Worm (Caenorhabditis elegans) whole organism, mixed stage, embryonic: ENCODE measurements around the gene M02H5.8.

Source experiments
- blmp-1 ChIP-seq: fragments of 150-350 bp; optimal IDR thresholded peaks from 2 replicates; lab custom pipeline; 2014; ENCODE audit warnings: missing biosample characterization, missing genetic modification characterization
- ceh-83 ChIP-seq: fragments of 200-800 bp; sonication (Bioruptor generic); optimal IDR thresholded peaks from 2 replicates; lab custom pipeline; 2018; ENCODE audit warnings: mild to moderate bottlenecking, missing genetic modification characterization, missing compliant biosample characterization
- cnd-1 ChIP-seq: fragments of 200-800 bp; sonication (Bioruptor generic); optimal IDR thresholded peaks from 2 replicates; lab custom pipeline; 2018; ENCODE audit warnings: mild to moderate bottlenecking, missing genetic modification characterization, missing compliant biosample characterization
- drap-1 ChIP-seq: fragments of 200-800 bp; sonication (Bioruptor generic); optimal IDR thresholded peaks from 3 replicates; lab custom pipeline; 2018; ENCODE audit warnings: mild to moderate bottlenecking, missing genetic modification characterization, missing compliant biosample characterization
- elt-1 ChIP-seq: sonication (generic microtip); optimal IDR thresholded peaks from 2 replicates; lab custom pipeline; 2017; ENCODE audit warnings: missing genetic modification characterization, mild to moderate bottlenecking, missing compliant biosample characterization, antibody characterized with exemption, moderate library complexity, borderline replicate concordance; ENCODE audit not compliant: insufficient read depth
- elt-3 ChIP-seq: fragments of 150-350 bp; optimal IDR thresholded peaks from 2 replicates; lab custom pipeline; 2014; ENCODE audit warnings: missing biosample characterization, missing genetic modification characterization
- flh-1 ChIP-seq: fragments of 200-800 bp; sonication (Bioruptor generic); optimal IDR thresholded peaks from 2 replicates; lab custom pipeline; 2018; ENCODE audit warnings: mild to moderate bottlenecking, missing genetic modification characterization, moderate library complexity, missing compliant biosample characterization
- ham-2 ChIP-seq: fragments of 200-800 bp; sonication (Bioruptor generic); optimal IDR thresholded peaks from 2 replicates; lab custom pipeline; 2018; ENCODE audit warnings: mild to moderate bottlenecking, missing genetic modification characterization, missing compliant biosample characterization
- hlh-1 ChIP-seq: fragments of 150-350 bp; optimal IDR thresholded peaks from 2 replicates; lab custom pipeline; 2014; ENCODE audit warnings: missing biosample characterization, missing genetic modification reagents, missing genetic modification characterization
- lin-13 ChIP-seq: fragments of 150-350 bp; optimal IDR thresholded peaks from 2 replicates; lab custom pipeline; 2014; ENCODE audit warnings: missing biosample characterization, missing genetic modification characterization
- lsy-2 ChIP-seq: fragments of 150-350 bp; optimal IDR thresholded peaks from 2 replicates; lab custom pipeline; 2014; ENCODE audit warnings: missing biosample characterization, missing genetic modification characterization
- mab-5 ChIP-seq: fragments of 150-350 bp; optimal IDR thresholded peaks from 2 replicates; lab custom pipeline; 2014; ENCODE audit warnings: missing biosample characterization, missing genetic modification characterization
- mep-1 ChIP-seq: fragments of 150-350 bp; optimal IDR thresholded peaks from 2 replicates; lab custom pipeline; 2017; ENCODE audit warnings: missing biosample characterization, missing genetic modification reagents, missing genetic modification characterization, inconsistent platforms
- mls-2 ChIP-seq: sonication (generic microtip); optimal IDR thresholded peaks from 2 replicates; lab custom pipeline; 2016; ENCODE audit warnings: mild to moderate bottlenecking, missing genetic modification characterization, moderate library complexity, missing compliant biosample characterization
- nhr-12 ChIP-seq: fragments of 150-350 bp; optimal IDR thresholded peaks from 2 replicates; lab custom pipeline; 2014; ENCODE audit warnings: missing biosample characterization, missing genetic modification characterization
- nhr-2 ChIP-seq: fragments of 150-350 bp; optimal IDR thresholded peaks from 2 replicates; lab custom pipeline; 2014; ENCODE audit warnings: missing biosample characterization, missing genetic modification characterization
- nhr-237 ChIP-seq: fragments of 150-350 bp; optimal IDR thresholded peaks from 2 replicates; lab custom pipeline; 2014; ENCODE audit warnings: missing biosample characterization, missing genetic modification characterization
- nhr-28 ChIP-seq: fragments of 150-350 bp; optimal IDR thresholded peaks from 2 replicates; lab custom pipeline; 2014; ENCODE audit warnings: missing biosample characterization, missing genetic modification characterization
- nhr-76 ChIP-seq: sonication (generic microtip); optimal IDR thresholded peaks from 2 replicates; lab custom pipeline; 2017; ENCODE audit warnings: missing biosample characterization, missing genetic modification characterization
- pha-4 ChIP-seq: fragments of 150-350 bp; optimal IDR thresholded peaks from 2 replicates; lab custom pipeline; 2018; ENCODE audit warnings: missing biosample characterization, missing genetic modification reagents, missing genetic modification characterization
- sem-2 ChIP-seq: fragments of 200-800 bp; sonication (Bioruptor generic); optimal IDR thresholded peaks from 2 replicates; lab custom pipeline; 2018; ENCODE audit warnings: mild to moderate bottlenecking, missing genetic modification characterization, missing compliant biosample characterization
- snpc-4 ChIP-seq: fragments of 150-350 bp; optimal IDR thresholded peaks from 2 replicates; lab custom pipeline; 2014; ENCODE audit warnings: missing biosample characterization, missing genetic modification characterization
- sptf-1 ChIP-seq: sonication (generic microtip); optimal IDR thresholded peaks from 2 replicates; lab custom pipeline; 2017; ENCODE audit warnings: mild to moderate bottlenecking, missing genetic modification characterization, moderate library complexity, missing compliant biosample characterization
- unc-120 ChIP-seq: sonication (generic microtip); optimal IDR thresholded peaks from 2 replicates; lab custom pipeline; 2017; ENCODE audit warnings: missing genetic modification characterization, missing compliant biosample characterization; ENCODE audit not compliant: poor library complexity, severe bottlenecking
- unc-39 ChIP-seq: fragments of 150-350 bp; optimal IDR thresholded peaks from 2 replicates; lab custom pipeline; 2014; ENCODE audit warnings: missing biosample characterization, missing genetic modification characterization
- unc-62 ChIP-seq: fragments of 150-350 bp; optimal IDR thresholded peaks from 2 replicates; lab custom pipeline; 2014; ENCODE audit warnings: missing biosample characterization, missing genetic modification reagents, missing genetic modification characterization
- zip-8 ChIP-seq: fragments of 150-350 bp; optimal IDR thresholded peaks from 2 replicates; lab custom pipeline; 2014; ENCODE audit warnings: missing biosample characterization, missing genetic modification characterization
- ztf-11 ChIP-seq: fragments of 150-350 bp; optimal IDR thresholded peaks from 2 replicates; lab custom pipeline; 2014; ENCODE audit warnings: missing biosample characterization, missing genetic modification characterization

M02H5.8 gene

DNA sequence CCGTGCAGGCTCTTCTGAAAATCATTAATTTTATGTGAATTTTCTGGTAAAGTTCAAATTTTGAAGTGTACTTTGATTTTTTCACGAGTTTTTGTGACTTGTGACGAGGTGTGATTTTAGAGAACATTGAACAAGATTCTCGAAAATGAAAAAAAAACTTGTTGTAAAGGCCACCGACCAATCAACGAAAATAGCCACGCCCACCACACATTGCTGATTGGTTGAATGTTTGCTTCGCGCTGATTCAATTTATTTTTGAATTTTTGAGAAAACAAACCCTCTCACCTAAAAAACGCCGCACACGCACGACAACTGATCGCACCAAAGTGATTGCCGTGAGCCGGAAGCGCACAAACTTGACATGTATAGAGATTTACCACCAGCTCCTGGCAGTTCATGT is 33.1 kb downstream of the M02H5.8 start:
- TF ChIP-seq ham-2 (no peak), zip-8 (tag; lab: Kevin White, UChicago) (no peak), mab-5 (tag; lab: Kevin White, UChicago) (no peak), nhr-12 (tag; lab: Kevin White, UChicago) (no peak), nhr-2 (tag; lab: Kevin White, UChicago) (no peak), ceh-83 (GFP tag; lab: Kevin White, UChicago) (no peak)

DNA sequence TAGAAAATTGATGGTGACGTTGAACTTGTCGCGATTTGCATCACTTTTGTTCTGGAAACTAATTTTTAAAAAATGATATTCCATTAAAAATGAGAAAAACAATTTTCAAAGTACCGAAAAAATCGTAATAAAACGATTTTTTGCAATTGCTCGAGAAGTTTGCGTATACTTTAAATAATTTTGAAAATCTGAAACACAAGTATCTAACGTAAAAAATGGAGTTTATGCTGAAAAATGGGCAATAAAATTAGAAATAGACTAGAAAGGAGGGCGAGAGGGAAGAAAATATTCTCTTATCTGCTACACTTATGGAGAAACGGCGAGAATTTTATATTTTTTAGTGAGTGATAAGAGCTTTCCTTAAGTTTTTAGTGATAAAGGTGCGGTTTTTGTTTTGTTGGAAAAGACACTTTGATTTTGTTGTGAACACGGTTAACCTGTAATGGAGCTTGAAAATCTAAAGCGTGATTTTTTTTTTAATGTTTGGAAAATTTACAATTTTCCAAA is 33.6 kb downstream of the M02H5.8 start, which contains the start of gene nhr-130:
TSS of gene nhr-130 (minus strand) at position 51 of the 507 bp plus-strand sequence.
- TF ChIP-seq nhr-12 (tag; lab: Kevin White, UChicago) (no peak), mep-1 (tag; lab: Kevin White, UChicago) (no peak), drap-1 (GFP tag; lab: Kevin White, UChicago) (no peak), elt-3 (tag; lab: Kevin White, UChicago) (no peak), sptf-1 (tag; lab: Kevin White, UChicago) (no peak), zip-8 (tag; lab: Kevin White, UChicago) (no peak), nhr-28 (tag; lab: Kevin White, UChicago) (no peak), blmp-1 (no peak), nhr-76 (tag; lab: Kevin White, UChicago) (no peak), cnd-1 (tag; lab: Kevin White, UChicago) (no peak), sem-2 (GFP tag; lab: Kevin White, UChicago) (no peak), pha-4 (no peak), nhr-2 (tag; lab: Kevin White, UChicago) (no peak), ham-2 (no peak), unc-62 (GFP tag; lab: Kevin White, UChicago) (no peak), unc-39 (tag; lab: Kevin White, UChicago) (no peak), nhr-237 (tag; lab: Kevin White, UChicago) (no peak), lsy-2 (tag; lab: Kevin White, UChicago) (no peak), unc-120 (no peak), elt-1 (no peak)

DNA sequence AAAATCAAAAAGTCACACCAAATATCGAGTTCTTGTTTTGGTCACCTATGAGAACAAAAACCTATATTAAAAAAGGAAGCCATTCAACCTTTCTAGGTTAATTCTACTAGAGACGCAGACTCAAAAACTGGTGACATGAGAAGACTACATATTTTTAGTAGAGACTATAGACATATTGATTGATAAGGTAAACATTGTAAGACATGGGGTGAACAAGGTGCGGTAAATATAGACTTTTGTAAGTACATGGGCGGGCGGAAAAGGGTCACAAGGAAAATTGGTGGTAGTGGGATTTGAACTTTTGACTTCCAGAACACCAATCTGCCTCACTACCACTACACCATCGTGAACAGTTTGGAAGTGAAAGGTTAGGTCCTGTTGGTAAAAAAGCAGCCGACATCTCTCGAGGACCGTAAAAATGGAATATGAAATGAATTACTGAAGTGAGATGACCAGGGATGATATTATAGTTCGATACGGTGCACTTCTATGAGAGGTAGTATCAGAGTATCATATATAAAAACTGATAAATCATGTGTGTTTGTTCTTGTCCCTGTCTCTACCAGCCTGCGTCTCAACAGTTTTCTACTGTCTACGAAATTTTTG is 34.6 kb downstream of the M02H5.8 start, which contains the start of gene nhr-212:
TSS of gene nhr-212 (plus strand) at position 573 of the 606 bp plus-strand sequence.
- TF ChIP-seq elt-3 (tag; lab: Kevin White, UChicago), result no peak
- TF ChIP-seq pha-4, result peak; percentile 6

DNA sequence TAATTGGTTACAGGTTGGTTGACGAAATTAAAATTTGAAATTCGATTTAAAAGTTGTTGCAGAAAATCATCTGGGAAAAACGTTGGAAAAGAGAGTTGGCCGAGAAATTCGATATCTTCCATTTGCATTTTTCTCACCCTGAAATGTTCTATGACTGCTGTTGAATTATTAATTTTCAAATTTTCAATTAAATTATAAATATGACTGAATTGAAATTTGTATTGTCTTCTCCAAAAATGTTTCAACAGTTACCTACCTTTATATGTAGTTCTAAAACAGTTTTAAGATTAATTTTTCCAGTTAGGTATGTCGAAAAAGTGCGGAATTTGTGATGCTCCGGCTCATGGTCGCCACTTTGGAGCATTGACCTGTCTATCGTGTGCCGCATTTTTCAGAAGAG is 36.9 kb downstream of the M02H5.8 start, which contains the start of gene nhr-211:
TSS of gene nhr-211 (plus strand) at position 301 of the 400 bp plus-strand sequence.
- TF ChIP-seq unc-62 (GFP tag; lab: Kevin White, UChicago), result no peak
- no peak for TF ChIP-seq ztf-11

DNA sequence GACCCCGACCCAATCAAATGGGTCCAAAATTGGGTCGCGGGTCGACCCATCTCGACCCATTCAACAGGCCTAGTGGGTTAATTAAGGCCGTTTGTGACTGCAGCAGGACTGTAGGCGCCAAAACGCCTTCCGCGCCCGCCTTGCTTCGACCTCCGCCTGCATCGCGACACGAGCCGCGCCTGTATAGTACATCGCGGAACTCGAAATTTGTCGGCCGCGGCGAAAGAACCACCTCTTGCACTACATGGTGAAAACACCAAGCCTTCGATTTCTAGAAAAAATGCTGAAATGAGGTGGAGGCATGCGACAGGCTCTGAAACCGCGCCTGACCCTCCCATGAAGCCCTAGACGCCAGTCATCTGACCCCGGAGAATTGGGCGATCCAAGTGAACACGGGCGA is 38.2 kb downstream of the M02H5.8 start:
- TF ChIP-seq nhr-28 (tag; lab: Kevin White, UChicago), result no peak
- no peak for TF ChIP-seq zip-8 (tag; lab: Kevin White, UChicago)
- TF ChIP-seq nhr-76 (tag; lab: Kevin White, UChicago), result no peak
- no peak for TF ChIP-seq mep-1 (tag; lab: Kevin White, UChicago)
- TF ChIP-seq nhr-237 (tag; lab: Kevin White, UChicago), result no peak
- no peak for TF ChIP-seq nhr-2 (tag; lab: Kevin White, UChicago)
- no peak for TF ChIP-seq sptf-1 (tag; lab: Kevin White, UChicago)
- no peak for TF ChIP-seq lin-13 (tag; lab: Kevin White, UChicago)
- no peak for TF ChIP-seq nhr-12 (tag; lab: Kevin White, UChicago)
- TF ChIP-seq sem-2 (GFP tag; lab: Kevin White, UChicago), result no peak
- TF ChIP-seq mab-5 (tag; lab: Kevin White, UChicago), result no peak
- no peak for TF ChIP-seq mls-2 (tag; lab: Kevin White, UChicago)
- no peak for TF ChIP-seq pha-4
- TF ChIP-seq flh-1 (GFP tag; lab: Kevin White, UChicago), result no peak
- TF ChIP-seq snpc-4 (tag; lab: Kevin White, UChicago), result no peak
- no peak for TF ChIP-seq elt-3 (tag; lab: Kevin White, UChicago)
- TF ChIP-seq lsy-2 (tag; lab: Kevin White, UChicago), result no peak
- no peak for TF ChIP-seq hlh-1 (tag; lab: Kevin White, UChicago)
- no peak for TF ChIP-seq blmp-1
